Worm (Caenorhabditis elegans) whole organism, early embryonic: ENCODE data around the gene srw-40.

Experiments used
- F13C5.2 ChIP-seq: sonication (generic microtip); optimal IDR thresholded peaks from 2 replicates; lab custom pipeline; 2017; ENCODE audit warnings: mild to moderate bottlenecking, missing genetic modification characterization, inconsistent platforms, missing compliant biosample characterization
- ama-1 ChIP-seq: fragments of 150-350 bp; optimal IDR thresholded peaks from 2 replicates; lab custom pipeline; 2014
- ceh-36 ChIP-seq: sonication (generic microtip); optimal IDR thresholded peaks from 2 replicates; lab custom pipeline; 2016; ENCODE audit warnings: missing genetic modification characterization, inconsistent platforms, missing compliant biosample characterization
- hmg-4 ChIP-seq: fragments of 200-800 bp; sonication (Bioruptor generic); optimal IDR thresholded peaks from 2 replicates; lab custom pipeline; 2018; ENCODE audit warnings: mild to moderate bottlenecking, missing genetic modification characterization, missing compliant biosample characterization
- hnd-1 ChIP-seq: sonication (generic microtip); optimal IDR thresholded peaks from 2 replicates; lab custom pipeline; 2016; ENCODE audit warnings: missing genetic modification characterization, missing compliant biosample characterization
- pes-1 ChIP-seq: fragments of 200-800 bp; sonication (Bioruptor generic); IDR thresholded peaks from 2 replicates; pipeline ENCODE4 v1.3.6; 2022; ENCODE audit warnings: missing genetic modification reagents, missing genetic modification characterization, missing compliant biosample characterization
- tbx-11 ChIP-seq: fragments of 200-800 bp; sonication (Bioruptor generic); IDR thresholded peaks from 2 replicates; pipeline ENCODE4 v1.3.6; 2022; ENCODE audit warnings: missing genetic modification characterization, missing compliant biosample characterization

DNA sequence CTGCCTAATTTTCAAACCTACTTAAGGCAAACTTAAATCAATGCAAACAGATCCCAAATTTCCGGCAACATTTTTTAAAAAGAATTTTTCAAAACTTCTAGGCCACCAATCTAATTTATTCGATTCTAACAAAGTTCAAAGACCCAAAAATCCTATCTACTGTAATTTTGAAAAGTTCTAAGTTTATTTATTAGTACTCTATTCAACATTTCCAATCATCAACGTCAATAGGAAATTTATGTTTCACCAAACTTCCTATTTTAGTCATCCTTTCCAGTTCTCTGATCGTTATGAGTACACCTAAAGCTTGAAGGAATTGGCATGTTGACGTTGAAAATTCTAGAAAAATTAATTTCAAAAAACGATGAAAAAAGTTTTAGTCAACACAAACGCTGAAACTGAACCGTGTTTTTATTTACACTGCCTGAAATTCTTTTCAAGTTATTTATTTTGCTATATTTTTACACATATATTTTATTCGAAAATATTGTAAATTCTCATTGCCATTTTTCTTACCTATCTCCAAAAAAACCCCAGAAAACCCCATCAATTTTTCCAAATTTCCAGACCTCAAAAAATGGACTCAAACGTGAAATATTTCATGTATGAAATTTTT lies 40.2 kb downstream of the srw-40 start, which contains the start of gene npr-42:
- TF ChIP-seq hmg-4 (GFP tag; lab: Kevin White, UChicago) = no peak
- no peak for TF ChIP-seq pes-1 (GFP tag; lab: Robert Waterston, UW)
- no peak for TF ChIP-seq ama-1 (lab: Kevin White, UChicago)
- no peak for TF ChIP-seq tbx-11 (GFP tag; lab: Robert Waterston, UW)
- TF ChIP-seq F13C5.2 (tag; lab: Kevin White, UChicago) = no peak
- no peak for TF ChIP-seq ceh-36 (tag; lab: Kevin White, UChicago)
- no peak for TF ChIP-seq hnd-1 (tag; lab: Kevin White, UChicago)
